Fruit fly (Drosophila melanogaster): ENCODE results near the gene AOX4.

AOX4 gene

DNA sequence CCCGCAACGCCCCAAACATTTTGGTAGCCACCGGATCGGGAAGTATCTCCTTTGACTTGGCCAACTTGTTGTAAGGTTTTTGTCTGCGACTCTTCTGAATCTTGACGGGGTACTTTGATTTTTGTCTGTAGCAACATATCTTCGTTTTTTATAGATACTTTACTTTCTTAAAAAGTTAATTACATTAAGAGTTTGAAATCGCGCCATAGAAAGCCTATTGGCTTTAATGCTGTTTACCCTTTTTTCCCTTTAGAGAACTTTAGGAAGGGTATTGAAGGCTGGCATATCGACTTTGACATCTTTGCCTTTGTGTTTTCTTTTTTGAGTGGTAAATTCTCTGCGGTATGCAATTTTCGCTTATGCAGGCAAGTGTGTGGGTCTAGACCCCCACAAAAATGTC is 13.7 kb upstream of the AOX4 start:
- TF ChIP-seq EcR (GFP tag; optimal IDR thresholded peaks at IDR 0.05) (no peak), Dll (optimal IDR thresholded peaks at IDR 0.05) (no peak), CG8478 (optimal IDR thresholded peaks at IDR 0.05) (no peak), usp (GFP tag; optimal IDR thresholded peaks at IDR 0.05) (no peak), psq (optimal IDR thresholded peaks at IDR 0.05) (no peak), pan (optimal IDR thresholded peaks at IDR 0.05) (no peak)

DNA sequence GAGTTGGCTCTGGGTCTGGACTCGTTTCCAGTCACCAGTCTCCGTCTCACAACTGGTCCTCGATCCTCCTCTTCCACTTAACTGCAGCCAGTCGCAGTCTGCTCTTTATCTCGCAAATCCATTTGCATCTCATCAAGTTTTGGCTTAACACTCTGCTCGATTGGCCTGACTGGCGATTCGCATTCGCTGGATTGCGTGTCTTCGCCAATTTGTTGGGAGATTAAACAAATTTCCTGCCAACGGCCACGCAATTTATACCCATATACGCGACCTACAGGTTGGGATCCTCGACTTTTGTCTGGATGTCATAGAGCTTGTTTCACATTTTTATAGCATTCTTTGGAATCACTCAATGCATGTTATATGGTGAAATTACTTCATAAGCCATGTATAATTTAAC is 4.7 kb upstream of the AOX4 start:
- TF ChIP-seq pan (optimal IDR thresholded peaks at IDR 0.05), result no peak
- TF ChIP-seq psq (optimal IDR thresholded peaks at IDR 0.05), result no peak

DNA sequence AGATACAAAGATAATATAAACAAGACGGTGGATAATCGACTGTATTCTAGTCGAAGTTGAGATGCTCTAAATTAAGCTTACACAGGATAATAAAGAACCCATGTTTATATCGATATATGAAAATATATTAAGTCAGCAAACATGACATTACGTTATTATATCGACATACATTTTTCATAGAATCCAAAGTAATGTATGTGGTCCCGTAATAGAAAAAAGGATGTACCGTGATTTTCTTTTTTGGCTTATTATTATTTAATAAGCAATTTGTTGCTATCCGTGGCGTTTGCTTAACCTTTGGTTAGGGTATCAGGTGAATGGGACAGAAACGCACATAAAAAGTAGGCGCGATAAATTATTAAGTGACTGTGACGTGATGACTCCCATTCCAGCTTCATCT is 3.9 kb upstream of the AOX4 start:
- TF ChIP-seq psq (optimal IDR thresholded peaks at IDR 0.05), result no peak
- TF ChIP-seq usp (GFP tag; optimal IDR thresholded peaks at IDR 0.05), result no peak
- no peak for TF ChIP-seq CG8478 (optimal IDR thresholded peaks at IDR 0.05)
- TF ChIP-seq EcR (GFP tag; optimal IDR thresholded peaks at IDR 0.05), result no peak
- TF ChIP-seq pan (optimal IDR thresholded peaks at IDR 0.05), result no peak
- TF ChIP-seq Dll (optimal IDR thresholded peaks at IDR 0.05), result no peak

DNA sequence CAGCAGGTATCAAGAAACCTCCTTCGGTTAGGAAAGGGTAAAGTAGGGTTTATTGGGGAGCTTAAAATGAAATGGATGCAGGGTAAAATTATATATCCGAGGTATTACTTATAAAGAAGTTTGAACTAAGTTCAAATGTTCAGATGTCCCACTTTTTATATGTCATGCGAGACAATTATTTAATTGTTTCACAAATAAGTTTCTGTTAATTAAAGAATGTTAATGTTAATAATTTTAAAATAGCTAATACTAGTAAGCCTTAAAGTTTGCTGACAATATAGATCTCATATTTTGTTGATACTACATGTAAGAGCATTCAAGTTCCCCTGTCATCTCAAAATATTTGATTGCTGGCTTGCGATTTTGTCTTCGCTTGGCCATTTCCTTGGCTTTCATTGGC is 2.1 kb upstream of the AOX4 start:
- TF ChIP-seq usp (GFP tag; optimal IDR thresholded peaks at IDR 0.05), result no peak
- TF ChIP-seq CG8478 (optimal IDR thresholded peaks at IDR 0.05), result no peak
- TF ChIP-seq pan (optimal IDR thresholded peaks at IDR 0.05), result no peak
- no peak for TF ChIP-seq EcR (GFP tag; optimal IDR thresholded peaks at IDR 0.05)
- TF ChIP-seq Dll (optimal IDR thresholded peaks at IDR 0.05), result no peak
- TF ChIP-seq psq (optimal IDR thresholded peaks at IDR 0.05), result no peak

DNA sequence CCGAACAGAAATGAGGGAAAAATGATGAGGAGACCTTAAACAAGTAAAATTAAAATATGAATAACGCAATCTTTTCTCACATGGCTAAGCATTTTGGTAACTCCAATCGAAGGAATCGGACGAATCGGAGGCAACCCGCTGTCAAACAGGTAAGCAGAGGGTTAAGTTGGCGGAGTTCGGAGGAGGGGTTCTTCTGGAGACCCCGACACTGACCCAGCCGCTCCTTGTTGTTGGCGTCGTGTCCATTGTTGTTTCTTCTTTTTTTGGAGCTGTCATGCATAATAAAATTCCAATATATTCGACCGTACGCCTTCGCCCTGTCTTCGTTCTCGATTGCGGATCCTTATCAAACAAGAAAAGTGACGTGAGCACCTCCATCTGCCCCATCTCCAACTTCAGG is 933 bp upstream of the AOX4 start:
- TF ChIP-seq usp (GFP tag; optimal IDR thresholded peaks at IDR 0.05) (no peak), EcR (GFP tag; optimal IDR thresholded peaks at IDR 0.05) (no peak), psq (optimal IDR thresholded peaks at IDR 0.05) (no peak), Dll (optimal IDR thresholded peaks at IDR 0.05) (no peak), CG8478 (optimal IDR thresholded peaks at IDR 0.05) (no peak), pan (optimal IDR thresholded peaks at IDR 0.05) (no peak)

DNA sequence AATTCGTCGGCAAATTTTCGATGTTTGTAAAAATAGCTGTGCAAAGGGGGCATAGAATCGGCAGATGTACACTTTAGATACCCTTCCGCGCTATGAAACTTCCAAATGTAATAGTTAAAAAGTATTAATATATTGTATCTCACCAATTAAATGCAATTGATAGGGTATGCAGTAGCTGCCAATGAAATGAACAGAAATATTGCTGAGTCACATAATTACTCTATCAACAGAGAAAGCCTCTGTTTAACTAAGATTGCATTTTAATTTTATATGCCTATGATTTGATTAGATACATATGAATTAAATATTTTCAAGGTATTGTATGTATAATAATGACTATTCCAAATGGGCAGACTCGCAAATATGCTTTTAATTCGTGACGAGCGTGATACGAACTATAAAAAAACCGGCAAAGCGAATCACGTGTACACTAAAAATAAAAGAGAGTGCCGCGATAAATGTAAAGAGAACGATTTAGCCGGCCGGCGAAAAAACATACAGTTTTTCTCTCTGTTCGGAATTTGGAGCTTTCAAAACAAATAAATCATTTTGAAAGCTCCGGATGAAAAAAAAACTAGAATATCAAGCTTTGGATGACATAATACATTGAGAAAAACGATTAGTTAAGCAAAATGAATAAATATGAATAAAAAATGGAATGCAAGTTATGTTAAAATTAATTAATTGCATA is 4.7 kb downstream of the AOX4 start, which contains the start of gene AOX3:
Gene AOX3 (minus strand): TSS at position 362 of the 691 bp plus-strand sequence.
- TF ChIP-seq psq (optimal IDR thresholded peaks at IDR 0.05) (no peak), pan (optimal IDR thresholded peaks at IDR 0.05) (no peak), Dll (optimal IDR thresholded peaks at IDR 0.05) (no peak), EcR (GFP tag; optimal IDR thresholded peaks at IDR 0.05) (no peak), CG8478 (optimal IDR thresholded peaks at IDR 0.05) (no peak), usp (GFP tag; optimal IDR thresholded peaks at IDR 0.05) (no peak)

DNA sequence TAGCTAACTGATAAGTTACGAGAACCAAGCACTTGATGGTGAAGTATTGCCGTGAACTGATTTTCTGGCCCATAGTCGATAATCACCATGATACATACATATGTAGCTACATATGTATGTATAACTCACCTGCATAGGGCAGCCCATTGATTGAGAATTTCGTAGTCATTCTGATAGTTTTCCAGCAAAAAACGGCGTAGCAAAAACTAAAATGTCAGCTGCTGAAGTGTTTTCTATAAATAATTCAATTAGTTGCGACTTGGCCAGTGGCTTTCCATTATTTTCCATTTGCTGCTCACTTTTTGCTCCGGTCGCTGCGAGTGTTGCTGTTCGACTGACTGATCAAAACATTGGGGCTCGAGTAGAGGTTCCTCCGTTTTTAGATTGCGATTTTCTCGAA is 5.4 kb downstream of the AOX4 start:
- TF ChIP-seq pan (optimal IDR thresholded peaks at IDR 0.05) (no peak), psq (optimal IDR thresholded peaks at IDR 0.05) (no peak), CG8478 (optimal IDR thresholded peaks at IDR 0.05) (no peak), usp (GFP tag; optimal IDR thresholded peaks at IDR 0.05) (no peak), Dll (optimal IDR thresholded peaks at IDR 0.05) (no peak), EcR (GFP tag; optimal IDR thresholded peaks at IDR 0.05) (no peak)

DNA sequence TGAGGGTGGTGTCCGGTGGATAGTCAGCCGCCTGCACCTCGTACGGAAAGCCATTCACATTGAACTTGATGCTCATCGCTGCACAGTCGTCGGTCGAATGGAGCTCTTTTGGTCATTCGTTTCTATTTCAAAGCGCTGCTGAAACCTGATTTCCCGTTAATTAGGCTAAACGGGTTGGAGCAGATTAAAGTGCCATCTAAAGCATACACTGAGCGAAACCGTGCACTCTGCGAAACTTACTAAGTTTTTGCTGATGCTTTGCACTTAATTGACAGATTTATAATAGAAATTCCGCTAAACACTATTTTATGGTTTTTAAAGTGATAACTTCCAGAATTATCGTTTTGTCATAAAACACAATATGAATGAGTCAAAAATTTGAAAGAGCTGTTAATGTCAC is 10.3 kb downstream of the AOX4 start, which contains the start of gene AOX2:
Gene AOX2 (minus strand): TSS at position 101 of the 400 bp plus-strand sequence.
- TF ChIP-seq EcR (GFP tag; optimal IDR thresholded peaks at IDR 0.05) (no peak), pan (optimal IDR thresholded peaks at IDR 0.05) (no peak), psq (optimal IDR thresholded peaks at IDR 0.05) (no peak), CG8478 (optimal IDR thresholded peaks at IDR 0.05) (no peak), usp (GFP tag; optimal IDR thresholded peaks at IDR 0.05) (no peak), Dll (optimal IDR thresholded peaks at IDR 0.05) (no peak)

DNA sequence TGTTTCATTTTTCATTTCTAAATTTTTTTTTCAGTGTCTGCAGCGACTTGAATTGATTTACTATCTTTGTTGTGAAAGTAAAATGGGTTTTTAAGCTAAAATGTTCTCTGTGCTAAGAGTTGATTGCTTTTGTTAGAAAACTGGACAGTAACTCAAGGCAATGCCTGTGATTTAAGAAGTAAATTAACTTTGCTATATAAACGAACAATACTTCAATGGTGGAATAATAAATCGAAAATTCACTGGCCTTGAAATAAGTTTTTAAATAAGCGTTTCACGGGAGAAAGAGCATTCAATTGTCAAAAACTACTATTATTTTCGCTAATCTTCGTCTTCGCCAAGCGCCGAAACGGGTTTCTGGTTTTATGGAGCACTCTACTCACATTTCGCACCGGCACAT is 11.7 kb downstream of the AOX4 start:
- TF ChIP-seq usp (GFP tag; optimal IDR thresholded peaks at IDR 0.05) (no peak), Dll (optimal IDR thresholded peaks at IDR 0.05) (no peak), EcR (GFP tag; optimal IDR thresholded peaks at IDR 0.05) (no peak), psq (optimal IDR thresholded peaks at IDR 0.05) (no peak), pan (optimal IDR thresholded peaks at IDR 0.05) (no peak), CG8478 (optimal IDR thresholded peaks at IDR 0.05) (no peak)

DNA sequence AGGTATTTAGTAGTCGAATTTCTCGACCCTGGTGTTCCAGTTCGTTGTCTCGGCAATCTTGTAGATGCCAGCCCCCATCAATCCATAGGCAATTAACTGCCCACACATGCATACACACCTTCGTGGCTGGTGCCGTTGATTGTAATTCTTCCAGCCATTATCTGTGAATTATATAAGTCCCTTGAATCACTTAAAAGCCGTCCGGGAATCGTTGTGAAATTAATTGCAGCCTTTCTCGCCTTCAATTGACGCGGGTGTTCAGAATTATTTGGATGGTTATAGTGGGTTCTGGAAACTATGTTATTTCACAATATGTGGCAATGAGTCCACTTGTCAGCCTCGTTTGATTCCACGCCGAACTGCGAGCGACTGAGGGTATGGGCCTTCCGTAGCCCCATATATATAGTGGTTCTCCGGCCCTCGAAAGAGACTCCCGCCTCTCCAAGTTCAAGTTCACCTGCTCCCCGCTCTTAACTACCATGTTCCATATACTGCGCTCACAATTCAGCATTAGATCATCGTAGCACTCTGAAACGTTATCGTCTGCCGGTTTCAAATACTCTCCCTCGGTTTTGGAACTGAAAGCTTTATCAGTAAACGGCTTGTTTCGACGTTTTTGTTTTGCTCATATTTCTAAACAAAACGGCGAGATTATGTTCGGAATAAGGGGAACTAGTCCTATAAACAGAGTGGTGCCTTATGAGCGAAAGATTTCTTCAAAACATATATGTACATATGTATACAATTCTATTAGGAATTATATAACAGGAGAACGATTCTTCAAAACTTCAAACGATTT is 15.5 kb downstream of the AOX4 start, which contains the start of gene AOX1:
Gene AOX1 (minus strand): TSS at position 375 of the 799 bp plus-strand sequence.
- no peak for TF ChIP-seq usp (GFP tag; optimal IDR thresholded peaks at IDR 0.05)
- TF ChIP-seq EcR (GFP tag; optimal IDR thresholded peaks at IDR 0.05), result no peak
- no peak for TF ChIP-seq psq (optimal IDR thresholded peaks at IDR 0.05)
- TF ChIP-seq CG8478 (optimal IDR thresholded peaks at IDR 0.05), result no peak
- TF ChIP-seq pan (optimal IDR thresholded peaks at IDR 0.05), result no peak
- no peak for TF ChIP-seq Dll (optimal IDR thresholded peaks at IDR 0.05)

DNA sequence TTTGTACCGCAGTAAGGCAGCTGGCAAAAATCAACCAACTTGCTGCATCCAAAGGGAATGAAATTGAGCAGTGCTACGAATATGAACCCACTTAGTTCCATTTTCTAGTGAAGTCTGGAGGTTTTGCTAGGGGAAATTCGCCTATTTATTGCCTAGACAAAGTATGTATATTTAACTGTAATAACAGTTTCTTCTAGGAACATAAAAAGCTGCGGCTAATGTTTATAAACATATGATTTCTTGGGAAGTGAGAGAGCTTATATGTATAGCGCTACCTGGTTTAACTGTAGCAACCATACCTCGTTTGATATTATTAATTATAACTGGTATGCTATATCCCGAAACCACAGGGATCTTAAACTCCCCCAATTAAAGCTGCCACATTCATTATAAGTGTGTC is 21.3 kb downstream of the AOX4 start, which contains the start of gene CG31296:
Gene CG31296 (minus strand): TSS at position 101 of the 400 bp plus-strand sequence.
- no peak for TF ChIP-seq Dll (optimal IDR thresholded peaks at IDR 0.05)
- no peak for TF ChIP-seq CG8478 (optimal IDR thresholded peaks at IDR 0.05)
- no peak for TF ChIP-seq psq (optimal IDR thresholded peaks at IDR 0.05)

DNA sequence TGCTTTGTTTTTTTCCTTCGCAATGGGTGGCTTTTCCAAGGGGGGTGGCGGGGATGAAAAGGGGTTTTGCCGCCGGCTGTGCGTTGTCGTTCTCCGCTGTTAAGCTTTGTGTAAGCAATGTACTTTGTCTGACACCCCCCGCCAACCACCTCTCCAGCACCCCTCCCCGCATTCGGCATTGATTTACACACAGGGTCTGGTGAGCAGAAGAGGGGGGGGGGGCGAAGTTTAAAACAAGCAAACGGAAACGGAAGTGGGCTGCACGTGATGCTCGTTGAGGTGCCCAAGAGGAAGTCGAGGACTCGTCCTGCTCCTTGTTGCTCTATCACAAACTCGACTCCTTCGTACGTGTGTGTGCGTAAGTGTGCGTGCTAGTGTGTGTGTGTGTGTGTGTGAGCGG is 35.5 kb downstream of the AOX4 start:
- TF ChIP-seq Dll (optimal IDR thresholded peaks at IDR 0.05), result no peak
- no peak for TF ChIP-seq psq (optimal IDR thresholded peaks at IDR 0.05)
- no peak for TF ChIP-seq pan (optimal IDR thresholded peaks at IDR 0.05)
- no peak for TF ChIP-seq EcR (GFP tag; optimal IDR thresholded peaks at IDR 0.05)
- TF ChIP-seq CG8478 (optimal IDR thresholded peaks at IDR 0.05), result no peak
- TF ChIP-seq usp (GFP tag; optimal IDR thresholded peaks at IDR 0.05), result no peak

All from whole organism.